Worm (Caenorhabditis elegans): Measurements from ENCODE around the gene ceh-14.

The ceh-14 gene

ce11 chrX:7532632-7533031 is at the start of gene ceh-14:
TSS of gene ceh-14 (minus strand) at chrX:7532732.
- TF ChIP-seq cog-1 (tag; optimal IDR thresholded peaks at IDR 0.05) (no peak), tab-1 (GFP tag; IDR thresholded peaks at IDR 0.05) (no peak), klf-2 (GFP tag; conservative IDR thresholded peaks at IDR 0.05) (no peak), T22C8.4 (GFP tag; IDR thresholded peaks at IDR 0.05) (no peak), ztf-29 (GFP tag; IDR thresholded peaks at IDR 0.05) (no peak), med-1 (GFP tag; optimal IDR thresholded peaks at IDR 0.05; ENCODE audit: insufficient read depth) (no peak), ref-1 (GFP tag; conservative IDR thresholded peaks at IDR 0.05) (no peak), flt-1 (GFP tag; IDR thresholded peaks at IDR 0.05) (no peak), ztf-23 (GFP tag; IDR thresholded peaks at IDR 0.05) (no peak)

- TF ChIP-seq cog-1 (tag; optimal IDR thresholded peaks at IDR 0.05): no peak
- no peak for TF ChIP-seq klf-2 (GFP tag; conservative IDR thresholded peaks at IDR 0.05)
- no peak for TF ChIP-seq flt-1 (GFP tag; IDR thresholded peaks at IDR 0.05)
- TF ChIP-seq med-1 (GFP tag; optimal IDR thresholded peaks at IDR 0.05; ENCODE audit: insufficient read depth): no peak
- TF ChIP-seq ztf-29 (GFP tag; IDR thresholded peaks at IDR 0.05): no peak
- no peak for TF ChIP-seq ref-1 (GFP tag; conservative IDR thresholded peaks at IDR 0.05)
- no peak for TF ChIP-seq tab-1 (GFP tag; IDR thresholded peaks at IDR 0.05)
- no peak for TF ChIP-seq ztf-23 (GFP tag; IDR thresholded peaks at IDR 0.05)
- TF ChIP-seq T22C8.4 (GFP tag; IDR thresholded peaks at IDR 0.05): no peak
These were observed 49.7 kb upstream of the ceh-14 start for ce11 chrX:7582223-7582622.

ce11 chrX:7578308-7578707 is 45.8 kb upstream of the ceh-14 start:
- TF ChIP-seq ztf-29 (GFP tag; IDR thresholded peaks at IDR 0.05) (no peak), tab-1 (GFP tag; IDR thresholded peaks at IDR 0.05) (no peak), med-1 (GFP tag; optimal IDR thresholded peaks at IDR 0.05; ENCODE audit: insufficient read depth) (no peak), ztf-23 (GFP tag; IDR thresholded peaks at IDR 0.05) (no peak), ref-1 (GFP tag; conservative IDR thresholded peaks at IDR 0.05) (no peak)

ce11 chrX:7577458-7578158 is 45.1 kb upstream of the ceh-14 start:
- TF ChIP-seq med-1 (GFP tag; optimal IDR thresholded peaks at IDR 0.05; ENCODE audit: insufficient read depth) (no peak), tab-1 (GFP tag; IDR thresholded peaks at IDR 0.05) (no peak), klf-2 (GFP tag; conservative IDR thresholded peaks at IDR 0.05) (no peak), T22C8.4 (GFP tag; IDR thresholded peaks at IDR 0.05) (no peak), ztf-29 (GFP tag; IDR thresholded peaks at IDR 0.05) (no peak), ztf-23 (GFP tag; IDR thresholded peaks at IDR 0.05) (no peak)

- TF ChIP-seq ztf-29 (GFP tag; IDR thresholded peaks at IDR 0.05) (no peak), cog-1 (tag; optimal IDR thresholded peaks at IDR 0.05) (no peak), tab-1 (GFP tag; IDR thresholded peaks at IDR 0.05) (no peak), T22C8.4 (GFP tag; IDR thresholded peaks at IDR 0.05) (no peak), ztf-23 (GFP tag; IDR thresholded peaks at IDR 0.05) (no peak), klf-2 (GFP tag; conservative IDR thresholded peaks at IDR 0.05) (no peak), flt-1 (GFP tag; IDR thresholded peaks at IDR 0.05) (no peak), med-1 (GFP tag; optimal IDR thresholded peaks at IDR 0.05; ENCODE audit: insufficient read depth) (no peak)
These were observed 43.4 kb upstream of the ceh-14 start for ce11 chrX:7575939-7576338.

- TF ChIP-seq med-1 (GFP tag; optimal IDR thresholded peaks at IDR 0.05; ENCODE audit: insufficient read depth) (no peak), cog-1 (tag; optimal IDR thresholded peaks at IDR 0.05) (peak; percentile 7)
These were observed 41.1 kb upstream of the ceh-14 start for ce11 chrX:7573629-7574028.

- no peak for TF ChIP-seq ztf-29 (GFP tag; IDR thresholded peaks at IDR 0.05)
- TF ChIP-seq cog-1 (tag; optimal IDR thresholded peaks at IDR 0.05): no peak
- no peak for TF ChIP-seq T22C8.4 (GFP tag; IDR thresholded peaks at IDR 0.05)
- TF ChIP-seq flt-1 (GFP tag; IDR thresholded peaks at IDR 0.05): no peak
- TF ChIP-seq tab-1 (GFP tag; IDR thresholded peaks at IDR 0.05): no peak
- TF ChIP-seq med-1 (GFP tag; optimal IDR thresholded peaks at IDR 0.05; ENCODE audit: insufficient read depth): no peak
- no peak for TF ChIP-seq klf-2 (GFP tag; conservative IDR thresholded peaks at IDR 0.05)
- no peak for TF ChIP-seq ztf-23 (GFP tag; IDR thresholded peaks at IDR 0.05)
- TF ChIP-seq ref-1 (GFP tag; conservative IDR thresholded peaks at IDR 0.05): no peak
These were observed 40.9 kb upstream of the ceh-14 start, which contains the start of the genes unc-98 and F08C6.18 for ce11 chrX:7573572-7573628. TSS of gene unc-98 (minus strand) at chrX:7573619. TSS of gene F08C6.18 (minus strand) at chrX:7573628.

- TF ChIP-seq tab-1 (GFP tag; IDR thresholded peaks at IDR 0.05): no peak
These were observed 40.6 kb upstream of the ceh-14 start for ce11 chrX:7573172-7573571.

ce11 chrX:7572057-7572456 is 39.5 kb upstream of the ceh-14 start, which contains the start of gene pcyt-1:
TSS of gene pcyt-1 (plus strand) at chrX:7572357.
- no peak for TF ChIP-seq ztf-29 (GFP tag; IDR thresholded peaks at IDR 0.05)
- TF ChIP-seq klf-2 (GFP tag; conservative IDR thresholded peaks at IDR 0.05): no peak
- TF ChIP-seq flt-1 (GFP tag; IDR thresholded peaks at IDR 0.05): no peak
- TF ChIP-seq ztf-23 (GFP tag; IDR thresholded peaks at IDR 0.05): no peak

- TF ChIP-seq cog-1 (tag; optimal IDR thresholded peaks at IDR 0.05): peak; percentile 1
- TF ChIP-seq med-1 (GFP tag; optimal IDR thresholded peaks at IDR 0.05; ENCODE audit: insufficient read depth): no peak
These were observed 37.4 kb upstream of the ceh-14 start, which contains the start of gene apy-1 for ce11 chrX:7569685-7570518. TSS of gene apy-1 (minus strand) at chrX:7569722.

Data from whole organism, midembryonic.